Fruit fly (Drosophila melanogaster) whole organism, embryonic: ENCODE results near the gene CG32318.

Source experiments
- Abd-B ChIP-seq: fragments of 200-800 bp; sonication (Bioruptor generic); optimal IDR thresholded peaks from 2 replicates; lab custom pipeline; 2018; ENCODE audit warnings: missing biosample characterization, mild to moderate bottlenecking, missing genetic modification characterization, moderate library complexity
- Ada2b ChIP-seq: fragments of 200-800 bp; sonication (Bioruptor generic); IDR thresholded peaks from 2 replicates; pipeline ENCODE4 v1.3.6; 2022; ENCODE audit warnings: missing biosample characterization, missing genetic modification characterization
- Adf1 ChIP-seq: fragments of 200-800 bp; sonication (Bioruptor generic); IDR thresholded peaks from 2 replicates; pipeline ENCODE4 v1.3.6; 2022; ENCODE audit warnings: missing biosample characterization, missing genetic modification characterization
- BEAF-32 ChIP-seq: fragments of 200-800 bp; sonication (Bioruptor generic); optimal IDR thresholded peaks from 3 replicates; lab custom pipeline; 2017; ENCODE audit warnings: missing biosample characterization, missing genetic modification characterization, mild to moderate bottlenecking, moderate library complexity, missing genetic modification reagents
- CG10654 ChIP-seq: fragments of 200-800 bp; sonication (Bioruptor generic); optimal IDR thresholded peaks from 2 replicates; lab custom pipeline; 2016; ENCODE audit warnings: missing biosample characterization, missing genetic modification characterization
- CG10979 ChIP-seq: fragments of 200-800 bp; sonication (Bioruptor generic); optimal IDR thresholded peaks from 2 replicates; lab custom pipeline; 2018; ENCODE audit warnings: missing biosample characterization, mild to moderate bottlenecking, missing genetic modification characterization, moderate library complexity
- CG11696 ChIP-seq: fragments of 200-800 bp; sonication (Bioruptor generic); IDR thresholded peaks from 2 replicates; pipeline ENCODE4 v1.3.6; 2022; ENCODE audit warnings: missing biosample characterization, missing genetic modification characterization
- CG12104 ChIP-seq: fragments of 200-800 bp; sonication (Bioruptor generic); optimal IDR thresholded peaks from 3 replicates; lab custom pipeline; 2016; ENCODE audit warnings: missing biosample characterization, missing genetic modification characterization
- CG14050 ChIP-seq: fragments of 200-800 bp; sonication (Bioruptor generic); IDR thresholded peaks from 3 replicates; pipeline ENCODE4 v1.3.6; 2022; ENCODE audit warnings: missing biosample characterization, missing genetic modification characterization
- CG15073 ChIP-seq: fragments of 200-800 bp; sonication (Bioruptor generic); optimal IDR thresholded peaks from 2 replicates; lab custom pipeline; 2016; ENCODE audit warnings: missing biosample characterization, missing genetic modification characterization
- CG16779 ChIP-seq: fragments of 200-800 bp; sonication (Bioruptor generic); IDR thresholded peaks from 2 replicates; pipeline ENCODE4 v1.3.6; 2022; ENCODE audit warnings: missing biosample characterization, missing genetic modification characterization
- CG16863 ChIP-seq: fragments of 200-800 bp; sonication (Bioruptor generic); optimal IDR thresholded peaks from 3 replicates; lab custom pipeline; 2016; ENCODE audit warnings: missing biosample characterization, missing genetic modification characterization
- CG17361 ChIP-seq: fragments of 200-800 bp; sonication (Bioruptor generic); IDR thresholded peaks from 3 replicates; pipeline ENCODE4 v1.3.6; 2022; ENCODE audit warnings: missing biosample characterization, missing genetic modification characterization
- CG18619 ChIP-seq: fragments of 200-800 bp; sonication (Bioruptor generic); optimal IDR thresholded peaks from 3 replicates; lab custom pipeline; 2017; ENCODE audit warnings: missing biosample characterization, mild to moderate bottlenecking, missing genetic modification characterization
- CG2120 ChIP-seq: fragments of 200-800 bp; sonication (Bioruptor generic); optimal IDR thresholded peaks from 3 replicates; lab custom pipeline; 2016; ENCODE audit warnings: missing biosample characterization, missing genetic modification characterization
- CG2129 ChIP-seq: fragments of 200-800 bp; sonication (Bioruptor generic); IDR thresholded peaks from 2 replicates; pipeline ENCODE4 v1.3.6; 2022; ENCODE audit warnings: missing biosample characterization, missing genetic modification characterization; ENCODE audit not compliant: partially characterized antibody
- CG2712 ChIP-seq: fragments of 200-800 bp; optimal IDR thresholded peaks from 3 replicates; lab custom pipeline; 2019; ENCODE audit warnings: missing biosample characterization, mild to moderate bottlenecking, missing genetic modification characterization, moderate library complexity
- CG5245 ChIP-seq: fragments of 200-800 bp; sonication (Bioruptor generic); optimal IDR thresholded peaks from 3 replicates; lab custom pipeline; 2016; ENCODE audit warnings: missing biosample characterization, missing genetic modification characterization
- CG7357 ChIP-seq: fragments of 200-800 bp; sonication (Bioruptor generic); IDR thresholded peaks from 3 replicates; pipeline ENCODE4 v1.3.6; 2022; ENCODE audit warnings: missing biosample characterization, missing genetic modification characterization
- CG7745 ChIP-seq: fragments of 200-800 bp; sonication (Bioruptor generic); optimal IDR thresholded peaks from 2 replicates; lab custom pipeline; 2018; ENCODE audit warnings: missing biosample characterization, mild to moderate bottlenecking, missing genetic modification characterization, moderate library complexity
- Chrac-16 ChIP-seq: fragments of 200-800 bp; sonication (Bioruptor generic); optimal IDR thresholded peaks from 3 replicates; lab custom pipeline; 2016; ENCODE audit warnings: missing biosample characterization, missing genetic modification characterization
- CrebB ChIP-seq: fragments of 200-800 bp; sonication (Bioruptor generic); optimal IDR thresholded peaks from 3 replicates; lab custom pipeline; 2018; ENCODE audit warnings: missing biosample characterization, mild to moderate bottlenecking, missing genetic modification characterization
- Dref ChIP-seq: fragments of 200-800 bp; sonication (Bioruptor generic); IDR thresholded peaks from 2 replicates; pipeline ENCODE4 v1.3.6; 2022; ENCODE audit warnings: missing biosample characterization, missing genetic modification characterization
- H15 ChIP-seq: fragments of 200-800 bp; sonication (Bioruptor generic); IDR thresholded peaks from 3 replicates; pipeline ENCODE4 v1.3.6; 2022; ENCODE audit warnings: missing biosample characterization, missing genetic modification characterization
- HLH4C ChIP-seq: fragments of 200-800 bp; sonication (Bioruptor generic); IDR thresholded peaks from 3 replicates; pipeline ENCODE4 v1.3.6; 2022; ENCODE audit warnings: missing biosample characterization, missing genetic modification characterization; ENCODE audit not compliant: partially characterized antibody
- HLH54F ChIP-seq: fragments of 200-800 bp; sonication (Bioruptor generic); optimal IDR thresholded peaks from 3 replicates; lab custom pipeline; 2016; ENCODE audit warnings: missing biosample characterization, missing genetic modification characterization
- MBD-R2 ChIP-seq: fragments of 200-800 bp; sonication (Bioruptor generic); IDR thresholded peaks from 2 replicates; pipeline ENCODE4 v1.3.6; 2022; ENCODE audit warnings: missing biosample characterization, missing genetic modification characterization
- NC2β ChIP-seq: fragments of 200-800 bp; sonication (Bioruptor generic); optimal IDR thresholded peaks from 2 replicates; lab custom pipeline; 2016; ENCODE audit warnings: missing biosample characterization, missing genetic modification characterization
- NFAT ChIP-seq: fragments of 200-800 bp; sonication (Bioruptor generic); IDR thresholded peaks from 2 replicates; pipeline ENCODE4 v1.3.6; 2022; ENCODE audit warnings: missing biosample characterization, missing genetic modification characterization
- NK7.1 ChIP-seq: fragments of 200-800 bp; sonication (Bioruptor generic); optimal IDR thresholded peaks from 3 replicates; lab custom pipeline; 2016; ENCODE audit warnings: missing biosample characterization, missing genetic modification characterization
- PHDP ChIP-seq: fragments of 200-800 bp; sonication (Bioruptor generic); optimal IDR thresholded peaks from 3 replicates; lab custom pipeline; 2018; ENCODE audit warnings: missing biosample characterization, mild to moderate bottlenecking, missing genetic modification characterization, moderate library complexity
- al ChIP-seq: fragments of 200-800 bp; sonication (Bioruptor generic); IDR thresholded peaks from 2 replicates; pipeline ENCODE4 v1.3.6; 2022; ENCODE audit warnings: missing biosample characterization, missing genetic modification characterization
- bowl ChIP-seq: fragments of 200-800 bp; sonication (Bioruptor generic); IDR thresholded peaks from 2 replicates; pipeline ENCODE4 v1.3.6; 2022; ENCODE audit warnings: missing biosample characterization, missing genetic modification characterization
- da ChIP-seq: fragments of 200-800 bp; sonication (Bioruptor generic); optimal IDR thresholded peaks from 2 replicates; lab custom pipeline; 2016; ENCODE audit warnings: missing biosample characterization, missing genetic modification characterization
- disco-r ChIP-seq: fragments of 200-800 bp; sonication (Bioruptor generic); optimal IDR thresholded peaks from 2 replicates; lab custom pipeline; 2016; ENCODE audit warnings: missing biosample characterization, missing genetic modification characterization
- dmrt11E ChIP-seq: fragments of 200-800 bp; sonication (Bioruptor generic); optimal IDR thresholded peaks from 3 replicates; lab custom pipeline; 2018; ENCODE audit warnings: missing biosample characterization, mild to moderate bottlenecking, missing genetic modification characterization, moderate library complexity
- dmrt99B ChIP-seq: fragments of 200-800 bp; sonication (Bioruptor generic); optimal IDR thresholded peaks from 2 replicates; lab custom pipeline; 2018; ENCODE audit warnings: missing biosample characterization, mild to moderate bottlenecking, missing genetic modification characterization, moderate library complexity
- dpn ChIP-seq, 2 experiments: fragments of 200-800 bp; sonication (Bioruptor generic); optimal IDR thresholded peaks; 3 replicates each; lab custom pipeline; 2016; ENCODE audit warnings: missing biosample characterization in 2 of 2, missing genetic modification characterization in 2 of 2
- ewg ChIP-seq: fragments of 200-800 bp; sonication (Bioruptor generic); optimal IDR thresholded peaks from 3 replicates; lab custom pipeline; 2017; ENCODE audit warnings: mild to moderate bottlenecking, missing biosample characterization, missing genetic modification reagents, missing genetic modification characterization
- ftz-f1 ChIP-seq: fragments of 200-800 bp; sonication (Bioruptor generic); optimal IDR thresholded peaks from 2 replicates; lab custom pipeline; 2016; ENCODE audit warnings: missing biosample characterization, missing genetic modification characterization
- fu2 ChIP-seq: fragments of 200-800 bp; sonication (Bioruptor generic); optimal IDR thresholded peaks from 2 replicates; lab custom pipeline; 2016; ENCODE audit warnings: missing biosample characterization, missing genetic modification characterization
- lola ChIP-seq, 3 experiments: fragments of >200 bp in 2 of 3; fragments of 200-800 bp in 1 of 3; sonication (Bioruptor generic) in 1 of 3; optimal IDR thresholded peaks; 2 replicates each; lab custom pipeline; 2017 to 2019; ENCODE audit warnings: missing biosample characterization in 3 of 3, missing genetic modification characterization in 3 of 3, mild to moderate bottlenecking in 1 of 3, moderate library complexity in 1 of 3
- p53 ChIP-seq: fragments of 200-800 bp; sonication (Bioruptor generic); optimal IDR thresholded peaks from 2 replicates; lab custom pipeline; 2016; ENCODE audit warnings: missing biosample characterization, missing genetic modification characterization
- shn ChIP-seq: fragments of 200-800 bp; sonication (Bioruptor generic); optimal IDR thresholded peaks from 3 replicates; lab custom pipeline; 2016; ENCODE audit warnings: missing biosample characterization, missing genetic modification characterization
- so ChIP-seq: fragments of 200-800 bp; sonication (Bioruptor generic); IDR thresholded peaks from 3 replicates; pipeline ENCODE4 v1.3.6; 2022; ENCODE audit warnings: missing biosample characterization, missing genetic modification characterization
- tll ChIP-seq, 2 experiments: fragments of 200-800 bp in 1 of 2; fragments of >200 bp in 1 of 2; sonication (Bioruptor generic) in 1 of 2; optimal IDR thresholded peaks; 2 replicates each; lab custom pipeline; 2017 to 2019; ENCODE audit warnings: missing biosample characterization in 2 of 2, missing genetic modification characterization in 2 of 2, mild to moderate bottlenecking in 1 of 2, moderate library complexity in 1 of 2
- tna ChIP-seq: fragments of 200-800 bp; sonication (Bioruptor generic); IDR thresholded peaks from 2 replicates; pipeline ENCODE4 v1.3.6; 2022; ENCODE audit warnings: missing biosample characterization, missing genetic modification characterization; ENCODE audit not compliant: partially characterized antibody
- ttk ChIP-seq: fragments of 200-800 bp; sonication (Bioruptor generic); IDR thresholded peaks from 2 replicates; pipeline ENCODE4 v2.1.2; 2022; ENCODE audit warnings: missing biosample characterization, missing genetic modification characterization
- twi ChIP-seq: fragments of 200-800 bp; optimal IDR thresholded peaks from 2 replicates; lab custom pipeline; 2019; ENCODE audit warnings: missing biosample characterization, mild to moderate bottlenecking, missing genetic modification characterization, moderate library complexity
- unc-4 ChIP-seq: fragments of 200-800 bp; sonication (Bioruptor generic); IDR thresholded peaks from 2 replicates; pipeline ENCODE4 v1.3.6; 2022; ENCODE audit warnings: missing biosample characterization, missing genetic modification characterization; ENCODE audit not compliant: partially characterized antibody
- yki ChIP-seq: fragments of >200 bp; optimal IDR thresholded peaks from 3 replicates; lab custom pipeline; 2018

Gene CG32318

DNA sequence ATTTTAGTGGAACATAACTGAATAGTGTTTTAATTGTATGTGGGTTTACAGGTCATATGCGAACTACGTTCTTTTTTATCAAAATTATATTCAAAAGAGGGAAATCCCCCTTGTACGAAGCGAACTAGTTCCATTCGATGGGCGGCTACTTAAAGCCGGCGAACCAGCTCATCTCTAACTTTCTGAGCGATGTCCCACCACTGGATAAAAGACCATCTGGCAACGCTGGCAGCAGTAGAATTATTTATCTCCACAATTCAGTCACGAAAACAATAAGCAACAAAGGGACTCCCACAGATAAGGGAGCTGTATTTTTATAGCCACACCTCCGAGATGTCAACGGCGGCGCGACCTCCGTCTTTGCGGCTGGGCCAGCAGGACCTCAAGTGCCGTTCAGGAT lies 49.0 kb upstream of the CG32318 start, which contains the start of gene Rabex-5 (continued):
- TF ChIP-seq CG7357 (GFP tag; lab: Robert Waterston, UW): no peak
- no peak for TF ChIP-seq CG11696 (GFP tag; lab: Robert Waterston, UW)
- TF ChIP-seq so (GFP tag; lab: Robert Waterston, UW): no peak
- peak; percentile 89 for TF ChIP-seq BEAF-32 (GFP tag; lab: Kevin White, UChicago)
- 0 out of 2 replicates have a peak, but pooled peaks have one; percentile 14 for TF ChIP-seq al (GFP tag; lab: Robert Waterston, UW)
- peak; percentile 2 for TF ChIP-seq Abd-B (GFP tag; lab: Kevin White, UChicago)
- peak; percentile 73 for TF ChIP-seq HLH4C (GFP tag; lab: Robert Waterston, UW)
- 0 out of 3 replicates have a peak, but pooled peaks have one; percentile 18 for TF ChIP-seq H15 (GFP tag; lab: Robert Waterston, UW)
- TF ChIP-seq dpn (GFP tag; optimal IDR thresholded peaks at IDR 0.05; lab: Kevin White, UChicago): peak; percentile 26 to 37
- no peak for TF ChIP-seq CG12104 (GFP tag; lab: Kevin White, UChicago)
- no peak for TF ChIP-seq PHDP (tag; lab: Kevin White, UChicago)
- peak; percentile 27 for TF ChIP-seq fu2
- TF ChIP-seq ewg (GFP tag; lab: Kevin White, UChicago): no peak
- no peak for TF ChIP-seq lola (GFP tag; optimal IDR thresholded peaks at IDR 0.05; lab: Kevin White, UChicago)
- TF ChIP-seq CG18619 (GFP tag; lab: Kevin White, UChicago): no peak
- TF ChIP-seq NK7.1 (GFP tag; lab: Kevin White, UChicago): peak; percentile 9
- TF ChIP-seq dmrt99B (tag; lab: Kevin White, UChicago): no peak
- no peak for TF ChIP-seq da (GFP tag; lab: Kevin White, UChicago)
- TF ChIP-seq CG7745 (tag; lab: Kevin White, UChicago): no peak
- peak; percentile 31 for TF ChIP-seq CG10654 (GFP tag; lab: Kevin White, UChicago)
- TF ChIP-seq tll (GFP tag; optimal IDR thresholded peaks at IDR 0.05; lab: Kevin White, UChicago): no peak
- no peak for TF ChIP-seq bowl
- no peak for TF ChIP-seq CG5245
- TF ChIP-seq MBD-R2 (GFP tag; lab: Robert Waterston, UW): peak; percentile 97
- TF ChIP-seq ttk (GFP tag; lab: Robert Waterston, UW): no peak
- TF ChIP-seq dmrt11E: no peak
- TF ChIP-seq p53 (GFP tag; lab: Kevin White, UChicago): peak; percentile 68
- peak; percentile 85 for TF ChIP-seq unc-4
- peak; percentile 18 for TF ChIP-seq CrebB (tag; lab: Kevin White, UChicago)
- TF ChIP-seq Ada2b: peak; percentile 40; the same call in 1 of the 2 replicates
- TF ChIP-seq twi (tag; lab: Kevin White, UChicago): peak; percentile 36
- TF ChIP-seq CG17361 (GFP tag; lab: Robert Waterston, UW): no peak
- no peak for TF ChIP-seq CG16863 (GFP tag; lab: Kevin White, UChicago)
- TF ChIP-seq NC2β (GFP tag; lab: Kevin White, UChicago): peak; percentile 50
- peak; percentile 41; the same call in 1 of the 2 replicates for TF ChIP-seq CG2129 (GFP tag; lab: Robert Waterston, UW)
- TF ChIP-seq tna (GFP tag; lab: Robert Waterston, UW): peak; percentile 74
- peak; percentile 9 for TF ChIP-seq CG10979
- peak; percentile 0 for TF ChIP-seq ftz-f1 (GFP tag; lab: Kevin White, UChicago)
- TF ChIP-seq CG15073 (GFP tag; lab: Kevin White, UChicago): no peak
- no peak for TF ChIP-seq yki
- peak; percentile 77 for TF ChIP-seq CG2120 (GFP tag; lab: Kevin White, UChicago)
- TF ChIP-seq CG2712: peak; percentile 39
- TF ChIP-seq Adf1 (GFP tag; lab: Robert Waterston, UW): no peak
- TF ChIP-seq NFAT (GFP tag; lab: Robert Waterston, UW): peak; percentile 44; the same call in 1 of the 2 replicates
- peak; percentile 3 for TF ChIP-seq Chrac-16
- no peak for TF ChIP-seq disco-r (GFP tag; lab: Kevin White, UChicago)
- no peak for TF ChIP-seq CG14050
- peak; percentile 16 for TF ChIP-seq HLH54F
- TF ChIP-seq Dref (GFP tag; lab: Robert Waterston, UW): peak; percentile 51
- peak; percentile 34 for TF ChIP-seq shn (GFP tag; lab: Kevin White, UChicago)
- no peak for TF ChIP-seq CG16779 (GFP tag; lab: Robert Waterston, UW)
